Worm (Caenorhabditis elegans): Measurements from ENCODE around the gene F21H7.3.

DNA sequence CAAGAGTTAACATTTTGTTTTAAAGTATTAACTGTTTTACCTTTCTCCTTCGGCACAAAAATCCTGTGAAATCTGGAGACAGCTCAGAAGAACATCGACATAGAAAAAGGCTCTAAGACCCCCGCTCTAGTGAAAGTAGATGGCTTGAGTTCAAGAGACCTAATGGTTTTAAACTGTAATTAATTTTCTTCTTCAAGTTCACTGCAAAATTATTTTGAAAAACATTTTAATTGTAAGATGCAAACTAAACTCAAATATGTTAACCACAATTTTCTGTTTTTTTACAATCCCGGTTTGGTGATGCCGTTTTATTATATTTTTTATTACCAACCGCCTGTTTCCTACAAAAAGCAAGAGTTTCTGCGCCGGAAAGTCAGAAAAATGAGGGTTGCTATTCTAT, 1.4 kb downstream of the F21H7.3 start, which contains the start of gene clec-233:
- TF ChIP-seq elt-2 (tag; optimal IDR thresholded peaks at IDR 0.05) (no peak), nhr-28 (tag; optimal IDR thresholded peaks at IDR 0.05) (no peak)
